Worm (Caenorhabditis elegans) whole organism, midembryonic: Measurements from ENCODE around the gene tax-4.

Experiments
- T22C8.4 ChIP-seq: fragments of 200-800 bp; sonication (Bioruptor generic); IDR thresholded peaks from 2 replicates; pipeline ENCODE4 v1.3.6; 2022; ENCODE audit warnings: missing genetic modification characterization, missing compliant biosample characterization
- cog-1 ChIP-seq: sonication (generic microtip); optimal IDR thresholded peaks from 2 replicates; lab custom pipeline; 2016; ENCODE audit warnings: missing genetic modification characterization, missing compliant biosample characterization
- flt-1 ChIP-seq: fragments of 200-800 bp; sonication (Bioruptor generic); IDR thresholded peaks from 2 replicates; pipeline ENCODE4 v1.3.6; 2022; ENCODE audit warnings: missing genetic modification characterization, missing compliant biosample characterization
- klf-2 ChIP-seq: fragments of 200-800 bp; sonication (Bioruptor generic); conservative IDR thresholded peaks from 2 replicates; pipeline ENCODE4 v1.3.6; 2022; ENCODE audit warnings: missing genetic modification reagents, missing genetic modification characterization, missing compliant biosample characterization
- med-1 ChIP-seq: sonication (generic microtip); optimal IDR thresholded peaks from 2 replicates; lab custom pipeline; 2017; ENCODE audit warnings: missing genetic modification characterization, mild to moderate bottlenecking, missing compliant biosample characterization, antibody characterized with exemption, missing genetic modification reagents; ENCODE audit not compliant: insufficient read depth
- ref-1 ChIP-seq: fragments of 200-800 bp; sonication (Bioruptor generic); conservative IDR thresholded peaks from 2 replicates; pipeline ENCODE4 v1.3.6; 2022; ENCODE audit warnings: missing genetic modification reagents, missing genetic modification characterization, missing compliant biosample characterization
- tab-1 ChIP-seq: fragments of 200-800 bp; sonication (Bioruptor generic); IDR thresholded peaks from 2 replicates; pipeline ENCODE4 v1.3.6; 2022; ENCODE audit warnings: missing genetic modification characterization, missing compliant biosample characterization
- ztf-23 ChIP-seq: fragments of 200-800 bp; sonication (Bioruptor generic); IDR thresholded peaks from 2 replicates; pipeline ENCODE4 v1.3.6; 2022; ENCODE audit warnings: missing genetic modification reagents, missing genetic modification characterization, missing compliant biosample characterization
- ztf-29 ChIP-seq: fragments of 200-800 bp; sonication (Bioruptor generic); IDR thresholded peaks from 2 replicates; pipeline ENCODE4 v1.3.6; 2022; ENCODE audit warnings: missing genetic modification reagents, missing genetic modification characterization, missing compliant biosample characterization

Gene tax-4

ce11 chrIII:9199605-9200004 lies 18.3 kb downstream of the tax-4 start, which contains the start of gene ZC84.6:
ZC84.6 (minus strand) TSS chrIII:9199705.
- TF ChIP-seq tab-1 (no peak), cog-1 (no peak), ref-1 (GFP tag; lab: Robert Waterston, UW) (no peak), T22C8.4 (GFP tag; lab: Robert Waterston, UW) (no peak), flt-1 (GFP tag; lab: Robert Waterston, UW) (no peak), klf-2 (GFP tag; lab: Robert Waterston, UW) (no peak), ztf-23 (no peak), med-1 (GFP tag; lab: Kevin White, UChicago) (no peak), ztf-29 (GFP tag; lab: Robert Waterston, UW) (no peak)

ce11 chrIII:9201977-9202376 lies 20.6 kb downstream of the tax-4 start:
- TF ChIP-seq flt-1 (GFP tag; lab: Robert Waterston, UW), result no peak
- no peak for TF ChIP-seq cog-1
- TF ChIP-seq ref-1 (GFP tag; lab: Robert Waterston, UW), result no peak
- no peak for TF ChIP-seq T22C8.4 (GFP tag; lab: Robert Waterston, UW)
- no peak for TF ChIP-seq tab-1
- no peak for TF ChIP-seq klf-2 (GFP tag; lab: Robert Waterston, UW)
- TF ChIP-seq med-1 (GFP tag; lab: Kevin White, UChicago), result no peak
- no peak for TF ChIP-seq ztf-23
- no peak for TF ChIP-seq ztf-29 (GFP tag; lab: Robert Waterston, UW)

ce11 chrIII:9206185-9206584 lies 24.8 kb downstream of the tax-4 start, which contains the start of gene ZC84.1:
ZC84.1 (minus strand) TSS chrIII:9206285.
- no peak for TF ChIP-seq klf-2 (GFP tag; lab: Robert Waterston, UW)
- TF ChIP-seq med-1 (GFP tag; lab: Kevin White, UChicago), result no peak
- no peak for TF ChIP-seq ref-1 (GFP tag; lab: Robert Waterston, UW)
- no peak for TF ChIP-seq cog-1
- no peak for TF ChIP-seq tab-1
- TF ChIP-seq flt-1 (GFP tag; lab: Robert Waterston, UW), result no peak

- TF ChIP-seq flt-1 (GFP tag; lab: Robert Waterston, UW) (no peak), ztf-23 (no peak), ztf-29 (GFP tag; lab: Robert Waterston, UW) (no peak), ref-1 (GFP tag; lab: Robert Waterston, UW) (no peak), T22C8.4 (GFP tag; lab: Robert Waterston, UW) (no peak), klf-2 (GFP tag; lab: Robert Waterston, UW) (no peak)
These were observed 34.0 kb downstream of the tax-4 start, which contains the start of gene npr-29 for ce11 chrIII:9215367-9215766. npr-29 (minus strand) TSS chrIII:9215467.

ce11 chrIII:9224986-9225385 lies 43.6 kb downstream of the tax-4 start:
- TF ChIP-seq ztf-23, result no peak
- no peak for TF ChIP-seq ref-1 (GFP tag; lab: Robert Waterston, UW)
- no peak for TF ChIP-seq flt-1 (GFP tag; lab: Robert Waterston, UW)
- TF ChIP-seq ztf-29 (GFP tag; lab: Robert Waterston, UW), result no peak
- TF ChIP-seq tab-1, result no peak

- TF ChIP-seq med-1 (GFP tag; lab: Kevin White, UChicago), result no peak
- no peak for TF ChIP-seq ref-1 (GFP tag; lab: Robert Waterston, UW)
- no peak for TF ChIP-seq flt-1 (GFP tag; lab: Robert Waterston, UW)
- TF ChIP-seq klf-2 (GFP tag; lab: Robert Waterston, UW), result no peak
- TF ChIP-seq ztf-29 (GFP tag; lab: Robert Waterston, UW), result no peak
- TF ChIP-seq ztf-23, result no peak
- no peak for TF ChIP-seq tab-1
- TF ChIP-seq T22C8.4 (GFP tag; lab: Robert Waterston, UW), result no peak
- no peak for TF ChIP-seq cog-1
These were observed 46.8 kb downstream of the tax-4 start for ce11 chrIII:9228190-9228589.

ce11 chrIII:9228722-9229121 lies 47.4 kb downstream of the tax-4 start, which contains the start of gene rnr-1:
rnr-1 (minus strand) TSS chrIII:9228798.
- TF ChIP-seq T22C8.4 (GFP tag; lab: Robert Waterston, UW), result no peak
- TF ChIP-seq cog-1, result no peak

- TF ChIP-seq tab-1 (no peak), cog-1 (no peak)
These were observed 49.8 kb downstream of the tax-4 start, which contains the start of gene T23G5.3 for ce11 chrIII:9231173-9231572. T23G5.3 (minus strand) TSS chrIII:9231273.
